Fruit fly (Drosophila melanogaster) whole organism, embryonic: ENCODE results near the gene CG3556.

Source experiments
- Abd-B ChIP-seq: fragments of 200-800 bp; sonication (Bioruptor generic); optimal IDR thresholded peaks from 2 replicates; lab custom pipeline; 2018; ENCODE audit warnings: missing biosample characterization, mild to moderate bottlenecking, missing genetic modification characterization, moderate library complexity
- Blimp-1 ChIP-seq: fragments of 200-800 bp; sonication (Bioruptor generic); optimal IDR thresholded peaks from 3 replicates; lab custom pipeline; 2018; ENCODE audit warnings: missing biosample characterization, missing genetic modification characterization, mild to moderate bottlenecking, moderate library complexity, missing genetic modification reagents
- CG1024 ChIP-seq: fragments of 200-800 bp; sonication (Bioruptor generic); IDR thresholded peaks from 2 replicates; pipeline ENCODE4 v1.3.6; 2022; ENCODE audit warnings: missing biosample characterization, missing genetic modification characterization
- CG11085 ChIP-seq: fragments of 200-800 bp; sonication (Bioruptor generic); IDR thresholded peaks from 2 replicates; pipeline ENCODE4 v1.3.6; 2022; ENCODE audit warnings: missing biosample characterization, missing genetic modification characterization
- CG12391 ChIP-seq: fragments of 200-800 bp; sonication (Bioruptor generic); optimal IDR thresholded peaks from 3 replicates; lab custom pipeline; 2018; ENCODE audit warnings: missing biosample characterization, mild to moderate bottlenecking, missing genetic modification characterization, moderate library complexity
- CG12769 ChIP-seq: fragments of 200-800 bp; sonication (Bioruptor generic); optimal IDR thresholded peaks from 2 replicates; lab custom pipeline; 2019; ENCODE audit warnings: missing biosample characterization, mild to moderate bottlenecking, missing genetic modification characterization, moderate library complexity
- CG15073 ChIP-seq: fragments of 200-800 bp; sonication (Bioruptor generic); optimal IDR thresholded peaks from 2 replicates; lab custom pipeline; 2016; ENCODE audit warnings: missing biosample characterization, missing genetic modification characterization
- CG1603 ChIP-seq: fragments of 200-800 bp; sonication (Bioruptor generic); optimal IDR thresholded peaks from 2 replicates; lab custom pipeline; 2019; ENCODE audit warnings: missing biosample characterization, mild to moderate bottlenecking, missing genetic modification characterization, moderate library complexity
- CG16779 ChIP-seq: fragments of 200-800 bp; sonication (Bioruptor generic); IDR thresholded peaks from 2 replicates; pipeline ENCODE4 v1.3.6; 2022; ENCODE audit warnings: missing biosample characterization, missing genetic modification characterization
- CG1832 ChIP-seq: fragments of 200-800 bp; sonication (Bioruptor generic); optimal IDR thresholded peaks from 2 replicates; lab custom pipeline; 2017; ENCODE audit warnings: missing biosample characterization, mild to moderate bottlenecking, missing genetic modification characterization, inconsistent platforms
- CG2202 ChIP-seq: fragments of 200-800 bp; sonication (Bioruptor generic); optimal IDR thresholded peaks from 2 replicates; lab custom pipeline; 2018; ENCODE audit warnings: missing biosample characterization, mild to moderate bottlenecking, missing genetic modification characterization
- CG32767 ChIP-seq: fragments of 200-800 bp; sonication (Bioruptor generic); IDR thresholded peaks from 2 replicates; pipeline ENCODE4 v1.3.6; 2022; ENCODE audit warnings: missing biosample characterization, missing genetic modification characterization
- CG3726 ChIP-seq: fragments of 200-800 bp; sonication (Bioruptor generic); IDR thresholded peaks from 3 replicates; pipeline ENCODE4, ENCODE4 v1.3.6; 2022; ENCODE audit warnings: missing biosample characterization, missing genetic modification characterization
- CG4282 ChIP-seq: fragments of 200-800 bp; sonication (Bioruptor generic); optimal IDR thresholded peaks from 2 replicates; lab custom pipeline; 2016; ENCODE audit warnings: missing biosample characterization, missing genetic modification characterization
- CG4730 ChIP-seq: fragments of 200-800 bp; sonication (Bioruptor generic); IDR thresholded peaks from 2 replicates; pipeline ENCODE4 v1.3.6; 2022; ENCODE audit warnings: missing biosample characterization, missing genetic modification characterization
- CG4820 ChIP-seq: fragments of 200-800 bp; sonication (Bioruptor generic); optimal IDR thresholded peaks from 3 replicates; lab custom pipeline; 2016; ENCODE audit warnings: missing biosample characterization, missing genetic modification characterization
- CG7357 ChIP-seq: fragments of 200-800 bp; sonication (Bioruptor generic); IDR thresholded peaks from 3 replicates; pipeline ENCODE4 v1.3.6; 2022; ENCODE audit warnings: missing biosample characterization, missing genetic modification characterization
- CG7928 ChIP-seq: fragments of 200-800 bp; sonication (Bioruptor generic); optimal IDR thresholded peaks from 2 replicates; lab custom pipeline; 2017; ENCODE audit warnings: missing biosample characterization, mild to moderate bottlenecking, missing genetic modification characterization
- CG8478 ChIP-seq: fragments of >200 bp; optimal IDR thresholded peaks from 2 replicates; lab custom pipeline; 2018
- CG9797 ChIP-seq: fragments of 200-800 bp; sonication (Bioruptor generic); optimal IDR thresholded peaks from 3 replicates; lab custom pipeline; 2018; ENCODE audit warnings: missing biosample characterization, mild to moderate bottlenecking, missing genetic modification characterization
- CG9817 ChIP-seq: fragments of 200-800 bp; sonication (Bioruptor generic); optimal IDR thresholded peaks from 2 replicates; lab custom pipeline; 2018; ENCODE audit warnings: missing biosample characterization, mild to moderate bottlenecking, missing genetic modification characterization, moderate library complexity
- Chrac-16 ChIP-seq: fragments of 200-800 bp; sonication (Bioruptor generic); optimal IDR thresholded peaks from 3 replicates; lab custom pipeline; 2016; ENCODE audit warnings: missing biosample characterization, missing genetic modification characterization
- CkIIα-i1 ChIP-seq: fragments of 200-800 bp; sonication (Bioruptor generic); IDR thresholded peaks from 2 replicates; pipeline ENCODE4 v1.3.6; 2022; ENCODE audit warnings: missing biosample characterization, missing genetic modification characterization
- Dfd ChIP-seq, 2 experiments: fragments of >200 bp; optimal IDR thresholded peaks; 2 replicates each; lab custom pipeline; 2017; ENCODE audit warnings: missing biosample characterization in 2 of 2, missing genetic modification characterization in 2 of 2
- E2f1 ChIP-seq: fragments of 200-800 bp; sonication (Bioruptor generic); IDR thresholded peaks from 2 replicates; pipeline ENCODE4 v1.3.6; 2022; ENCODE audit warnings: missing biosample characterization, missing genetic modification characterization
- Ets65A ChIP-seq: fragments of 200-800 bp; sonication (Bioruptor generic); peaks from one replicate; lab custom pipeline; 2016; ENCODE audit warnings: missing biosample characterization, missing genetic modification characterization
- HHEX ChIP-seq: fragments of 200-800 bp; sonication (Bioruptor generic); optimal IDR thresholded peaks from 3 replicates; lab custom pipeline; 2017; ENCODE audit warnings: missing biosample characterization, mild to moderate bottlenecking, missing genetic modification characterization, missing genetic modification reagents
- Hr51 ChIP-seq, 2 experiments: fragments of 200-800 bp; sonication (Bioruptor generic); optimal IDR thresholded peaks; 2 replicates in 1 of 2; 3 replicates in 1 of 2; lab custom pipeline; 2016 to 2018; ENCODE audit warnings: missing biosample characterization in 2 of 2, missing genetic modification characterization in 2 of 2, mild to moderate bottlenecking in 1 of 2, moderate library complexity in 1 of 2
- Myb ChIP-seq: fragments of 200-800 bp; sonication (Bioruptor generic); optimal IDR thresholded peaks from 2 replicates; lab custom pipeline; 2016; ENCODE audit warnings: missing biosample characterization, missing genetic modification characterization
- Neu2 ChIP-seq: fragments of 200-800 bp; sonication (Bioruptor generic); optimal IDR thresholded peaks from 3 replicates; lab custom pipeline; 2016; ENCODE audit warnings: missing biosample characterization, missing genetic modification characterization, borderline replicate concordance
- Nf-YC ChIP-seq: fragments of 200-800 bp; optimal IDR thresholded peaks from 3 replicates; lab custom pipeline; 2019; ENCODE audit warnings: missing biosample characterization, mild to moderate bottlenecking, missing genetic modification characterization, moderate library complexity
- Sry-δ ChIP-seq: fragments of 200-800 bp; sonication (Bioruptor generic); optimal IDR thresholded peaks from 2 replicates; lab custom pipeline; 2016; ENCODE audit warnings: missing biosample characterization, missing genetic modification characterization
- YL-1 ChIP-seq: fragments of 200-800 bp; sonication (Bioruptor generic); optimal IDR thresholded peaks from 3 replicates; lab custom pipeline; 2017; ENCODE audit warnings: missing biosample characterization, mild to moderate bottlenecking, missing genetic modification characterization
- ase ChIP-seq: fragments of 200-800 bp; sonication (Bioruptor generic); IDR thresholded peaks from 3 replicates; pipeline ENCODE4 v1.3.6; 2022; ENCODE audit warnings: missing biosample characterization, missing genetic modification characterization
- bab2 ChIP-seq: fragments of 200-800 bp; sonication (Bioruptor generic); optimal IDR thresholded peaks from 2 replicates; lab custom pipeline; 2016; ENCODE audit warnings: missing biosample characterization, missing genetic modification characterization
- br ChIP-seq: fragments of >200 bp; optimal IDR thresholded peaks from 2 replicates; lab custom pipeline; 2017
- cad ChIP-seq: fragments of >200 bp; optimal IDR thresholded peaks from 2 replicates; lab custom pipeline; 2017; ENCODE audit warnings: missing biosample characterization, missing genetic modification characterization
- cwo ChIP-seq: fragments of 200-800 bp; sonication (Bioruptor generic); optimal IDR thresholded peaks from 3 replicates; lab custom pipeline; 2017; ENCODE audit warnings: missing biosample characterization, missing genetic modification characterization, mild to moderate bottlenecking, moderate library complexity, missing genetic modification reagents
- esg ChIP-seq: fragments of 200-800 bp; sonication (Bioruptor generic); conservative IDR thresholded peaks from 2 replicates; pipeline ENCODE4 v1.3.6; 2022; ENCODE audit warnings: missing biosample characterization, missing genetic modification characterization
- fu2 ChIP-seq: fragments of 200-800 bp; sonication (Bioruptor generic); optimal IDR thresholded peaks from 2 replicates; lab custom pipeline; 2016; ENCODE audit warnings: missing biosample characterization, missing genetic modification characterization
- gem ChIP-seq: fragments of 200-800 bp; sonication (Bioruptor generic); optimal IDR thresholded peaks from 2 replicates; lab custom pipeline; 2019; ENCODE audit warnings: missing biosample characterization, mild to moderate bottlenecking, missing genetic modification characterization, moderate library complexity
- gfzf ChIP-seq: fragments of 200-800 bp; sonication (Bioruptor generic); optimal IDR thresholded peaks from 2 replicates; lab custom pipeline; 2016; ENCODE audit warnings: missing biosample characterization, mild to moderate bottlenecking, missing genetic modification characterization, moderate library complexity
- hbn ChIP-seq: fragments of 200-800 bp; sonication (Bioruptor generic); IDR thresholded peaks from 2 replicates; pipeline ENCODE4 v1.3.6; 2022; ENCODE audit warnings: missing biosample characterization, missing genetic modification characterization; ENCODE audit not compliant: partially characterized antibody
- hkb ChIP-seq, 2 experiments: fragments of 200-800 bp in 1 of 2; fragments of >200 bp in 1 of 2; sonication (Bioruptor generic) in 1 of 2; IDR thresholded peaks in 1 of 2; optimal IDR thresholded peaks in 1 of 2; 2 replicates each; pipeline versions ENCODE4 v1.3.6 to Lab custom; 2017 to 2022; ENCODE audit warnings: missing biosample characterization in 1 of 2, missing genetic modification characterization in 1 of 2
- lmd ChIP-seq: fragments of 200-800 bp; sonication (Bioruptor generic); IDR thresholded peaks from 2 replicates; pipeline ENCODE4 v1.3.6; 2022; ENCODE audit warnings: missing biosample characterization, missing genetic modification characterization
- pita ChIP-seq: fragments of 200-800 bp; sonication (Bioruptor generic); optimal IDR thresholded peaks from 2 replicates; lab custom pipeline; 2017; ENCODE audit warnings: missing biosample characterization, mild to moderate bottlenecking, missing genetic modification characterization
- pros ChIP-seq: fragments of 200-800 bp; sonication (Bioruptor generic); optimal IDR thresholded peaks from 3 replicates; lab custom pipeline; 2019; ENCODE audit warnings: missing biosample characterization, mild to moderate bottlenecking, missing genetic modification characterization, moderate library complexity
- rib ChIP-seq: fragments of 200-800 bp; sonication (Bioruptor generic); IDR thresholded peaks from 2 replicates; pipeline ENCODE4 v1.3.6; 2022; ENCODE audit warnings: missing biosample characterization, missing genetic modification characterization
- sc ChIP-seq, 3 experiments: fragments of >200 bp in 2 of 3; fragments of 200-800 bp in 1 of 3; sonication (Bioruptor generic) in 1 of 3; optimal IDR thresholded peaks; 2 replicates in 2 of 3; 3 replicates in 1 of 3; lab custom pipeline; 2017; ENCODE audit warnings: mild to moderate bottlenecking in 1 of 3, missing biosample characterization in 1 of 3, missing genetic modification characterization in 1 of 3, missing genetic modification reagents in 1 of 3
- ssp ChIP-seq: fragments of 200-800 bp; sonication (Bioruptor generic); IDR thresholded peaks from 2 replicates; pipeline ENCODE4 v1.3.6; 2022; ENCODE audit warnings: missing biosample characterization, missing genetic modification characterization
- zf30C ChIP-seq: fragments of 200-800 bp; sonication (Bioruptor generic); optimal IDR thresholded peaks from 3 replicates; lab custom pipeline; 2018; ENCODE audit warnings: missing biosample characterization, mild to moderate bottlenecking, missing genetic modification characterization

CG3556 gene

dm6 chrX:4540430-4540932 lies 10.4 kb downstream of the CG3556 start, which contains the start of the genes rb and CHOp24 (continued):
- TF ChIP-seq Abd-B (GFP tag; lab: Kevin White, UChicago): no peak
- TF ChIP-seq Sry-δ (GFP tag; lab: Kevin White, UChicago): peak; percentile 92
- no peak for TF ChIP-seq rib
- no peak for TF ChIP-seq CG15073 (GFP tag; lab: Kevin White, UChicago)
- TF ChIP-seq Myb (GFP tag; lab: Kevin White, UChicago): peak; percentile 68
- TF ChIP-seq fu2 (GFP tag; lab: Kevin White, UChicago): no peak
- no peak for TF ChIP-seq sc (optimal IDR thresholded peaks at IDR 0.05; lab: Kevin White, UChicago)
- no peak for TF ChIP-seq sc (GFP tag; optimal IDR thresholded peaks at IDR 0.05; lab: Kevin White, UChicago)
- no peak for TF ChIP-seq cwo (GFP tag; lab: Kevin White, UChicago)
- no peak for TF ChIP-seq CG1832 (GFP tag; lab: Kevin White, UChicago)
- TF ChIP-seq ase (GFP tag; lab: Robert Waterston, UW): no peak
- no peak for TF ChIP-seq CG11085 (GFP tag; lab: Robert Waterston, UW)
- TF ChIP-seq Hr51 (GFP tag; optimal IDR thresholded peaks at IDR 0.05; lab: Kevin White, UChicago): no peak
- TF ChIP-seq CG1024 (GFP tag; lab: Robert Waterston, UW): no peak
- no peak for TF ChIP-seq hkb (optimal IDR thresholded peaks at IDR 0.05; lab: Kevin White, UChicago)
- no peak for TF ChIP-seq hkb (GFP tag; IDR thresholded peaks at IDR 0.05; lab: Robert Waterston, UW)
- no peak for TF ChIP-seq CG2202 (tag; lab: Kevin White, UChicago)
- TF ChIP-seq hbn (GFP tag; lab: Robert Waterston, UW): peak; percentile 85
- TF ChIP-seq CG3726: no peak
- TF ChIP-seq zf30C (GFP tag; lab: Kevin White, UChicago): no peak
- TF ChIP-seq CG9817 (tag; lab: Kevin White, UChicago): peak; percentile 16
- no peak for TF ChIP-seq esg
- no peak for TF ChIP-seq E2f1 (GFP tag; lab: Robert Waterston, UW)
- TF ChIP-seq lmd (GFP tag; lab: Robert Waterston, UW): no peak; the same call in 1 of the 2 replicates
- TF ChIP-seq Nf-YC (tag; lab: Kevin White, UChicago): peak; percentile 43
- no peak for TF ChIP-seq bab2 (GFP tag; lab: Kevin White, UChicago)
- TF ChIP-seq Blimp-1: no peak
- no peak for TF ChIP-seq gem (tag; lab: Kevin White, UChicago)
- no peak for TF ChIP-seq CG4730 (GFP tag; lab: Robert Waterston, UW)
- no peak for TF ChIP-seq pita
- TF ChIP-seq br (lab: Kevin White, UChicago): no peak
- TF ChIP-seq cad: no peak
- no peak for TF ChIP-seq CG4282 (GFP tag; lab: Kevin White, UChicago)
- TF ChIP-seq ssp (GFP tag; lab: Robert Waterston, UW): no peak
- peak; percentile 50 for TF ChIP-seq gfzf (GFP tag; lab: Kevin White, UChicago)
- peak; percentile 61 for TF ChIP-seq YL-1 (GFP tag; lab: Kevin White, UChicago)
- no peak for TF ChIP-seq Neu2
- TF ChIP-seq CG16779 (GFP tag; lab: Robert Waterston, UW): no peak
- peak; percentile 4 for TF ChIP-seq Chrac-16
- no peak for TF ChIP-seq CG7928 (GFP tag; lab: Kevin White, UChicago)
- TF ChIP-seq CG4820 (GFP tag; lab: Kevin White, UChicago): no peak
- peak; percentile 31 for TF ChIP-seq Ets65A (GFP tag; lab: Kevin White, UChicago)
- peak; percentile 8 for TF ChIP-seq CG12391
- no peak for TF ChIP-seq HHEX (GFP tag; lab: Kevin White, UChicago)
- TF ChIP-seq CG12769 (tag; lab: Kevin White, UChicago): no peak
- TF ChIP-seq CG7357 (GFP tag; lab: Robert Waterston, UW): no peak
- no peak for TF ChIP-seq CG1603 (tag; lab: Kevin White, UChicago)
- TF ChIP-seq CG8478 (lab: Kevin White, UChicago): no peak
- TF ChIP-seq pros (GFP tag; lab: Kevin White, UChicago): no peak
- TF ChIP-seq Dfd (GFP tag; optimal IDR thresholded peaks at IDR 0.05; lab: Kevin White, UChicago): no peak
- no peak for TF ChIP-seq CkIIα-i1
- peak; percentile 68 for TF ChIP-seq CG9797
- no peak for TF ChIP-seq CG32767 (GFP tag; lab: Robert Waterston, UW)
